Fruit fly (Drosophila melanogaster) whole organism, embryonic: ENCODE results near the gene Ccp84Ac.

Experiments
- CG11504 ChIP-seq: fragments of 200-800 bp; sonication (Bioruptor generic); optimal IDR thresholded peaks from 3 replicates; lab custom pipeline; 2019; ENCODE audit warnings: missing biosample characterization, mild to moderate bottlenecking, missing genetic modification characterization, moderate library complexity
- CG12391 ChIP-seq: fragments of 200-800 bp; sonication (Bioruptor generic); optimal IDR thresholded peaks from 3 replicates; lab custom pipeline; 2018; ENCODE audit warnings: missing biosample characterization, mild to moderate bottlenecking, missing genetic modification characterization, moderate library complexity
- CG12769 ChIP-seq: fragments of 200-800 bp; sonication (Bioruptor generic); optimal IDR thresholded peaks from 2 replicates; lab custom pipeline; 2019; ENCODE audit warnings: missing biosample characterization, mild to moderate bottlenecking, missing genetic modification characterization, moderate library complexity
- CG14050 ChIP-seq: fragments of 200-800 bp; sonication (Bioruptor generic); IDR thresholded peaks from 3 replicates; pipeline ENCODE4 v1.3.6; 2022; ENCODE audit warnings: missing biosample characterization, missing genetic modification characterization
- CG16815 ChIP-seq: fragments of 200-800 bp; sonication (Bioruptor generic); optimal IDR thresholded peaks from 3 replicates; lab custom pipeline; 2017; ENCODE audit warnings: missing biosample characterization, mild to moderate bottlenecking, missing genetic modification characterization
- CG17568 ChIP-seq: fragments of 200-800 bp; sonication (Bioruptor generic); optimal IDR thresholded peaks from 2 replicates; lab custom pipeline; 2018; ENCODE audit warnings: missing biosample characterization, mild to moderate bottlenecking, missing genetic modification characterization, moderate library complexity
- CG17912 ChIP-seq: fragments of 200-800 bp; sonication (Bioruptor generic); optimal IDR thresholded peaks from 2 replicates; lab custom pipeline; 2018; ENCODE audit warnings: missing biosample characterization, mild to moderate bottlenecking, missing genetic modification characterization
- CG1792 ChIP-seq: fragments of 200-800 bp; sonication (Bioruptor generic); optimal IDR thresholded peaks from 2 replicates; lab custom pipeline; 2016; ENCODE audit warnings: missing biosample characterization, missing genetic modification characterization
- CG18262 ChIP-seq: fragments of 200-800 bp; optimal IDR thresholded peaks from 3 replicates; lab custom pipeline; 2019; ENCODE audit warnings: missing biosample characterization, mild to moderate bottlenecking, missing genetic modification characterization, moderate library complexity
- CG3407 ChIP-seq: fragments of 200-800 bp; sonication (Bioruptor generic); optimal IDR thresholded peaks from 2 replicates; lab custom pipeline; 2018; ENCODE audit warnings: missing biosample characterization, mild to moderate bottlenecking, missing genetic modification characterization
- CG3838 ChIP-seq: fragments of 200-800 bp; sonication (Bioruptor generic); optimal IDR thresholded peaks from 3 replicates; lab custom pipeline; 2016; ENCODE audit warnings: missing biosample characterization, missing genetic modification characterization
- CG7271 ChIP-seq: fragments of 200-800 bp; sonication (Bioruptor generic); optimal IDR thresholded peaks from 2 replicates; lab custom pipeline; 2018; ENCODE audit warnings: missing biosample characterization, mild to moderate bottlenecking, missing genetic modification characterization, moderate library complexity
- CG8478 ChIP-seq: fragments of >200 bp; optimal IDR thresholded peaks from 2 replicates; lab custom pipeline; 2018
- CG9437 ChIP-seq: fragments of 200-800 bp; sonication (Bioruptor generic); optimal IDR thresholded peaks from 2 replicates; lab custom pipeline; 2018; ENCODE audit warnings: missing biosample characterization, mild to moderate bottlenecking, missing genetic modification characterization
- Dbx ChIP-seq: fragments of 200-800 bp; sonication (Bioruptor generic); IDR thresholded peaks from 3 replicates; pipeline ENCODE4 v1.3.6; 2022; ENCODE audit warnings: missing biosample characterization, missing genetic modification characterization
- Dp ChIP-seq: fragments of 200-800 bp; sonication (Bioruptor generic); optimal IDR thresholded peaks from 2 replicates; lab custom pipeline; 2018; ENCODE audit warnings: missing biosample characterization, mild to moderate bottlenecking, missing genetic modification characterization, moderate library complexity
- Fer2 ChIP-seq: fragments of 200-800 bp; sonication (Bioruptor generic); optimal IDR thresholded peaks from 2 replicates; lab custom pipeline; 2018; ENCODE audit warnings: missing biosample characterization, mild to moderate bottlenecking, missing genetic modification characterization, moderate library complexity
- HLH3B ChIP-seq: fragments of 200-800 bp; sonication (Bioruptor generic); IDR thresholded peaks from 2 replicates; pipeline ENCODE4 v1.3.6; 2022; ENCODE audit warnings: missing biosample characterization, missing genetic modification characterization
- HLH54F ChIP-seq: fragments of 200-800 bp; sonication (Bioruptor generic); optimal IDR thresholded peaks from 3 replicates; lab custom pipeline; 2016; ENCODE audit warnings: missing biosample characterization, missing genetic modification characterization
- Hsf ChIP-seq: fragments of 200-800 bp; sonication (Bioruptor generic); optimal IDR thresholded peaks from 3 replicates; lab custom pipeline; 2016; ENCODE audit warnings: missing biosample characterization, missing genetic modification characterization
- Mad ChIP-seq: fragments of 200-800 bp; sonication (Bioruptor generic); optimal IDR thresholded peaks from 2 replicates; lab custom pipeline; 2016; ENCODE audit warnings: missing biosample characterization, missing genetic modification characterization
- Meics ChIP-seq: fragments of 200-800 bp; sonication (Bioruptor generic); optimal IDR thresholded peaks from 2 replicates; lab custom pipeline; 2017; ENCODE audit warnings: missing biosample characterization, mild to moderate bottlenecking, missing genetic modification characterization
- Myb ChIP-seq: fragments of 200-800 bp; sonication (Bioruptor generic); optimal IDR thresholded peaks from 2 replicates; lab custom pipeline; 2016; ENCODE audit warnings: missing biosample characterization, missing genetic modification characterization
- Oli ChIP-seq: fragments of 200-800 bp; sonication (Bioruptor generic); optimal IDR thresholded peaks from 2 replicates; lab custom pipeline; 2018; ENCODE audit warnings: missing biosample characterization, mild to moderate bottlenecking, missing genetic modification characterization, moderate library complexity
- Rfx ChIP-seq: fragments of 200-800 bp; sonication (Bioruptor generic); IDR thresholded peaks from 2 replicates; pipeline ENCODE4 v1.3.6; 2022; ENCODE audit warnings: missing biosample characterization, missing genetic modification characterization
- Rx ChIP-seq: fragments of 200-800 bp; sonication (Bioruptor generic); IDR thresholded peaks from 2 replicates; pipeline ENCODE4 v1.3.6; 2022; ENCODE audit warnings: missing biosample characterization, missing genetic modification characterization
- Scr ChIP-seq: fragments of 200-800 bp; sonication (Bioruptor generic); IDR thresholded peaks from 2 replicates; pipeline ENCODE4 v1.3.6; 2022; ENCODE audit warnings: missing biosample characterization, missing genetic modification characterization; ENCODE audit not compliant: partially characterized antibody
- Tbp ChIP-seq: fragments of >200 bp; optimal IDR thresholded peaks from 2 replicates; lab custom pipeline; 2018; ENCODE audit warnings: missing biosample characterization, missing genetic modification characterization
- abd-A ChIP-seq: fragments of 200-800 bp; sonication (Bioruptor generic); optimal IDR thresholded peaks from 3 replicates; lab custom pipeline; 2019; ENCODE audit warnings: missing biosample characterization, mild to moderate bottlenecking, missing genetic modification characterization, moderate library complexity
- aop ChIP-seq: fragments of 200-800 bp; sonication (Bioruptor generic); IDR thresholded peaks from 2 replicates; pipeline ENCODE4 v1.3.6; 2022; ENCODE audit warnings: missing biosample characterization, missing genetic modification characterization
- chn ChIP-seq: fragments of 200-800 bp; sonication (Bioruptor generic); optimal IDR thresholded peaks from 2 replicates; lab custom pipeline; 2016; ENCODE audit warnings: missing biosample characterization, missing genetic modification characterization
- dm ChIP-seq: fragments of 200-800 bp; sonication (Bioruptor generic); optimal IDR thresholded peaks from 3 replicates; lab custom pipeline; 2016; ENCODE audit warnings: missing biosample characterization, missing genetic modification characterization
- dmrt11E ChIP-seq: fragments of 200-800 bp; sonication (Bioruptor generic); optimal IDR thresholded peaks from 3 replicates; lab custom pipeline; 2018; ENCODE audit warnings: missing biosample characterization, mild to moderate bottlenecking, missing genetic modification characterization, moderate library complexity
- dpn ChIP-seq, 2 experiments: fragments of 200-800 bp; sonication (Bioruptor generic); optimal IDR thresholded peaks; 3 replicates each; lab custom pipeline; 2016; ENCODE audit warnings: missing biosample characterization in 2 of 2, missing genetic modification characterization in 2 of 2
- esg ChIP-seq: fragments of 200-800 bp; sonication (Bioruptor generic); conservative IDR thresholded peaks from 2 replicates; pipeline ENCODE4 v1.3.6; 2022; ENCODE audit warnings: missing biosample characterization, missing genetic modification characterization
- eve ChIP-seq, 2 experiments: fragments of >200 bp; optimal IDR thresholded peaks; 2 replicates each; lab custom pipeline; 2017; ENCODE audit warnings: missing biosample characterization in 2 of 2, missing genetic modification characterization in 2 of 2
- eyg ChIP-seq: fragments of 200-800 bp; sonication (Bioruptor generic); optimal IDR thresholded peaks from 3 replicates; lab custom pipeline; 2016; ENCODE audit warnings: missing biosample characterization, missing genetic modification characterization
- fd3F ChIP-seq: fragments of 200-800 bp; sonication (Bioruptor generic); optimal IDR thresholded peaks from 2 replicates; lab custom pipeline; 2018; ENCODE audit warnings: missing biosample characterization, mild to moderate bottlenecking, missing genetic modification characterization, moderate library complexity
- gce ChIP-seq: fragments of 200-800 bp; sonication (Bioruptor generic); IDR thresholded peaks from 3 replicates; pipeline ENCODE4 v1.3.6; 2022; ENCODE audit warnings: missing biosample characterization, missing genetic modification characterization
- insv ChIP-seq, 2 experiments: fragments of 200-800 bp; sonication (Bioruptor generic); optimal IDR thresholded peaks; 3 replicates each; lab custom pipeline; 2016 to 2018; ENCODE audit warnings: missing biosample characterization in 2 of 2, missing genetic modification characterization in 2 of 2
- jigr1 ChIP-seq: fragments of 200-800 bp; sonication (Bioruptor generic); IDR thresholded peaks from 3 replicates; pipeline ENCODE4 v1.3.6; 2022; ENCODE audit warnings: missing biosample characterization, missing genetic modification characterization
- maf-S ChIP-seq: fragments of 200-800 bp; sonication (Bioruptor generic); optimal IDR thresholded peaks from 2 replicates; lab custom pipeline; 2016; ENCODE audit warnings: missing biosample characterization, missing genetic modification characterization
- nau ChIP-seq: fragments of 200-800 bp; sonication (Bioruptor generic); optimal IDR thresholded peaks from 3 replicates; lab custom pipeline; 2017; ENCODE audit warnings: missing biosample characterization, mild to moderate bottlenecking, missing genetic modification characterization, missing genetic modification reagents
- nmo ChIP-seq: fragments of 200-800 bp; sonication (Bioruptor generic); optimal IDR thresholded peaks from 2 replicates; lab custom pipeline; 2018; ENCODE audit warnings: missing biosample characterization, mild to moderate bottlenecking, missing genetic modification characterization, moderate library complexity
- onecut ChIP-seq: fragments of 200-800 bp; sonication (Bioruptor generic); IDR thresholded peaks from 2 replicates; pipeline ENCODE4 v1.3.6; 2022; ENCODE audit warnings: missing biosample characterization, missing genetic modification characterization
- pnt ChIP-seq: fragments of 200-800 bp; sonication (Bioruptor generic); optimal IDR thresholded peaks from 3 replicates; lab custom pipeline; 2016; ENCODE audit warnings: missing biosample characterization, missing genetic modification characterization
- pzg ChIP-seq: fragments of 200-800 bp; sonication (Bioruptor generic); optimal IDR thresholded peaks from 3 replicates; lab custom pipeline; 2018; ENCODE audit warnings: missing biosample characterization, mild to moderate bottlenecking, missing genetic modification characterization, moderate library complexity
- seq ChIP-seq: fragments of 200-800 bp; sonication (Bioruptor generic); IDR thresholded peaks from 2 replicates; pipeline ENCODE4 v1.3.6; 2022; ENCODE audit warnings: missing biosample characterization, missing genetic modification characterization
- sima ChIP-seq: fragments of 200-800 bp; sonication (Bioruptor generic); optimal IDR thresholded peaks from 2 replicates; lab custom pipeline; 2016; ENCODE audit warnings: missing biosample characterization, missing genetic modification characterization
- so ChIP-seq: fragments of 200-800 bp; sonication (Bioruptor generic); IDR thresholded peaks from 3 replicates; pipeline ENCODE4 v1.3.6; 2022; ENCODE audit warnings: missing biosample characterization, missing genetic modification characterization
- tin ChIP-seq: fragments of 200-800 bp; sonication (Bioruptor generic); optimal IDR thresholded peaks from 3 replicates; lab custom pipeline; 2016; ENCODE audit warnings: missing biosample characterization, missing genetic modification characterization
- zfh2 ChIP-seq: fragments of 200-800 bp; sonication (Bioruptor generic); optimal IDR thresholded peaks from 2 replicates; lab custom pipeline; 2016; ENCODE audit warnings: missing biosample characterization, missing genetic modification characterization

Gene Ccp84Ac

DNA sequence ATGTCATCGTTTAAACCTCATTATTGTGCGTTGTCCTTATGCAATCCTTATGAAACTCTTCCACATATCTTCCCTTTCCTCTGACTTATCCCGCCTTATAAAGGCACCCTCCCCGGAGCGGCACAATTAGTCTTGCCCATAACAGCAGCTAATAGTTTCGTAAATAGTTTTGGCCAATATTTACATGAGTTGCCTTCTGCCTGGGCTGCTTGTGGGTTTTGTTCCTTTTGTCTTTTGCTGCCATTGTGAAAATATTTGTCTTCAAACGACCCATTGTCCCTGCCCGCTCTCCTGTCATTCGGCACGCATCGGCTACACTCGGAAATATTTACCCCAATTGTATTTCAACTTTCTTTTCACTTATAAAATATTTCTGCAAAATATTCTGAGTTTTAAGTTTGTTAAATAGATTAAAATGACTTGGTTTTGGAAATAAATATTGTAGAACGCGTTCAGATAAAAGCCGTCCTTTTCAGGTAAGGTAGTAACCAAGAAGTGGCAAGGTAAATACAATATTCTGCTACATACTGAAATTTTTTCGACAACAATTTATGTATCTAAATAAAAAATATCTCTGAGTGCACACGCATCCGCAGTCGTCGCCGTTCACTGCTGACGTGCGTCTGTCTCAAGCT is 27.6 kb upstream of the Ccp84Ac start (continued):
- no peak for TF ChIP-seq Rfx (GFP tag; lab: Robert Waterston, UW)
- TF ChIP-seq CG14050 (GFP tag; lab: Robert Waterston, UW): no peak
- TF ChIP-seq HLH3B (GFP tag; lab: Robert Waterston, UW): no peak
- TF ChIP-seq CG7271 (tag; lab: Kevin White, UChicago): no peak
- TF ChIP-seq Fer2 (tag; lab: Kevin White, UChicago): no peak
- TF ChIP-seq CG3838 (GFP tag; lab: Kevin White, UChicago): no peak
- no peak for TF ChIP-seq esg (GFP tag; lab: Robert Waterston, UW)
- peak; percentile 74 for TF ChIP-seq CG18262 (tag; lab: Kevin White, UChicago)
- TF ChIP-seq gce (GFP tag; lab: Robert Waterston, UW): no peak
- no peak for TF ChIP-seq zfh2 (GFP tag; lab: Kevin White, UChicago)
- TF ChIP-seq CG12769 (tag; lab: Kevin White, UChicago): no peak
- no peak for TF ChIP-seq aop
- no peak for TF ChIP-seq Dp (GFP tag; lab: Kevin White, UChicago)
- no peak for TF ChIP-seq maf-S (GFP tag; lab: Kevin White, UChicago)
- TF ChIP-seq chn (GFP tag; lab: Kevin White, UChicago): no peak
- TF ChIP-seq CG12391: peak; percentile 48
- no peak for TF ChIP-seq CG17912
- no peak for TF ChIP-seq Dbx (GFP tag; lab: Robert Waterston, UW)
- TF ChIP-seq sima (GFP tag; lab: Kevin White, UChicago): no peak
- no peak for TF ChIP-seq Scr (GFP tag; lab: Robert Waterston, UW)
- no peak for TF ChIP-seq Mad (GFP tag; lab: Kevin White, UChicago)
- peak; percentile 63 for TF ChIP-seq nmo
- no peak for TF ChIP-seq fd3F (GFP tag; lab: Kevin White, UChicago)
- TF ChIP-seq so (GFP tag; lab: Robert Waterston, UW): no peak
- TF ChIP-seq pzg (GFP tag; lab: Kevin White, UChicago): no peak
- TF ChIP-seq HLH54F (GFP tag; lab: Kevin White, UChicago): no peak
- TF ChIP-seq tin (GFP tag; lab: Kevin White, UChicago): peak; percentile 26
- TF ChIP-seq jigr1 (GFP tag; lab: Robert Waterston, UW): no peak
- peak in 1 of 2 experiments; percentile 2 for TF ChIP-seq dpn (GFP tag; optimal IDR thresholded peaks at IDR 0.05; lab: Kevin White, UChicago)
- no peak for TF ChIP-seq insv (GFP tag; optimal IDR thresholded peaks at IDR 0.05; lab: Kevin White, UChicago)
- TF ChIP-seq onecut (GFP tag; lab: Robert Waterston, UW): 0 out of 2 replicates have a peak, but pooled peaks have one; percentile 18
- no peak for TF ChIP-seq abd-A (tag; lab: Kevin White, UChicago)
- TF ChIP-seq dmrt11E (tag; lab: Kevin White, UChicago): peak; percentile 66
- TF ChIP-seq CG3407 (GFP tag; lab: Kevin White, UChicago): no peak
- no peak for TF ChIP-seq Tbp (GFP tag; lab: Kevin White, UChicago)
- no peak for TF ChIP-seq CG1792 (GFP tag; lab: Kevin White, UChicago)
- TF ChIP-seq CG9437 (GFP tag; lab: Kevin White, UChicago): peak; percentile 11
- no peak for TF ChIP-seq CG8478
- no peak for TF ChIP-seq eyg
- no peak for TF ChIP-seq Rx (GFP tag; lab: Robert Waterston, UW)
- TF ChIP-seq seq (GFP tag; lab: Robert Waterston, UW): no peak
- no peak for TF ChIP-seq Meics (GFP tag; lab: Kevin White, UChicago)
- no peak for TF ChIP-seq Myb (GFP tag; lab: Kevin White, UChicago)
- TF ChIP-seq CG17568 (GFP tag; lab: Kevin White, UChicago): no peak
- no peak for TF ChIP-seq dm
- TF ChIP-seq Hsf (GFP tag; lab: Kevin White, UChicago): peak; percentile 40
- peak in 1 of 2 experiments; percentile 68 for TF ChIP-seq eve (GFP tag; optimal IDR thresholded peaks at IDR 0.05; lab: Kevin White, UChicago)
- TF ChIP-seq pnt (GFP tag; lab: Kevin White, UChicago): no peak
- TF ChIP-seq nau (GFP tag; lab: Kevin White, UChicago): no peak
- peak; percentile 1 for TF ChIP-seq CG16815 (GFP tag; lab: Kevin White, UChicago)
- TF ChIP-seq Oli (tag; lab: Kevin White, UChicago): peak; percentile 32
- peak; percentile 62 for TF ChIP-seq CG11504 (tag; lab: Kevin White, UChicago)
